Worm (Caenorhabditis elegans) whole organism, L4 larva: ENCODE data around the gene dep-1.

ENCODE experiments used
- F37D6.2 ChIP-seq: sonication (generic microtip); optimal IDR thresholded peaks from 2 replicates; lab custom pipeline; 2016; ENCODE audit warnings: mild to moderate bottlenecking, missing genetic modification characterization, missing compliant biosample characterization
- T20F7.1 ChIP-seq: fragments of 200-800 bp; sonication (Bioruptor generic); optimal IDR thresholded peaks from 2 replicates; lab custom pipeline; 2018; ENCODE audit warnings: mild to moderate bottlenecking, missing genetic modification characterization, missing compliant biosample characterization
- T26A8.4 ChIP-seq: fragments of 200-800 bp; sonication (Bioruptor generic); IDR thresholded peaks from 2 replicates; pipeline ENCODE4 v1.3.6; 2022; ENCODE audit warnings: missing genetic modification characterization, missing compliant biosample characterization
- Y48G9A.11 ChIP-seq: fragments of 200-800 bp; sonication (Bioruptor generic); IDR thresholded peaks from 2 replicates; pipeline ENCODE4 v1.3.6; 2022; ENCODE audit warnings: missing genetic modification reagents, missing genetic modification characterization, missing compliant biosample characterization
- Y75B8A.6 ChIP-seq: fragments of 200-800 bp; sonication (Bioruptor generic); IDR thresholded peaks from 2 replicates; pipeline ENCODE4 v1.3.6; 2022; ENCODE audit warnings: missing genetic modification reagents, missing genetic modification characterization, missing compliant biosample characterization
- ZK337.2 ChIP-seq: fragments of 200-800 bp; sonication (Bioruptor generic); IDR thresholded peaks from 2 replicates; pipeline ENCODE4 v1.3.6; 2022; ENCODE audit warnings: missing genetic modification reagents, missing genetic modification characterization, missing compliant biosample characterization
- ZK546.5 ChIP-seq, 2 experiments: sonication (generic microtip); optimal IDR thresholded peaks; 2 replicates each; lab custom pipeline; 2017; ENCODE audit warnings: missing biosample characterization in 2 of 2, missing genetic modification characterization in 2 of 2
- aha-1 ChIP-seq: fragments of 150-350 bp; peaks from one replicate; lab custom pipeline; 2014; ENCODE audit warnings: missing biosample characterization, missing genetic modification characterization
- aly-2 ChIP-seq: sonication (generic microtip); optimal IDR thresholded peaks from 2 replicates; lab custom pipeline; 2018; ENCODE audit warnings: missing biosample characterization, missing genetic modification characterization
- ama-1 ChIP-seq: fragments of 150-350 bp; optimal IDR thresholded peaks from 2 replicates; lab custom pipeline; 2014; ENCODE audit warnings: inconsistent platforms, mixed read lengths
- attf-4 ChIP-seq: sonication (generic microtip); optimal IDR thresholded peaks from 3 replicates; lab custom pipeline; 2017; ENCODE audit warnings: missing biosample characterization, missing genetic modification characterization
- ceh-20 ChIP-seq: fragments of 200-800 bp; sonication (Bioruptor generic); IDR thresholded peaks from 2 replicates; pipeline ENCODE4 v1.3.6; 2022; ENCODE audit warnings: missing genetic modification reagents, missing genetic modification characterization, missing compliant biosample characterization
- ceh-28 ChIP-seq: fragments of 150-350 bp; optimal IDR thresholded peaks from 2 replicates; lab custom pipeline; 2014; ENCODE audit warnings: missing biosample characterization, missing genetic modification reagents, missing genetic modification characterization
- ceh-82 ChIP-seq: sonication (generic microtip); optimal IDR thresholded peaks from 2 replicates; lab custom pipeline; 2017; ENCODE audit warnings: missing biosample characterization, missing genetic modification characterization
- ces-1 ChIP-seq: fragments of 150-350 bp; sonication (generic microtip); optimal IDR thresholded peaks from 4 replicates; lab custom pipeline; 2014; ENCODE audit warnings: missing biosample characterization, missing genetic modification reagents, missing genetic modification characterization
- daf-16 ChIP-seq, 3 experiments: sonication (generic microtip); optimal IDR thresholded peaks; 2 replicates each; lab custom pipeline; 2016 to 2017; ENCODE audit warnings: missing genetic modification characterization in 3 of 3, missing genetic modification reagents in 3 of 3, mild to moderate bottlenecking in 2 of 3, missing compliant biosample characterization in 2 of 3, missing biosample characterization in 1 of 3, moderate library complexity in 1 of 3
- dpl-1 ChIP-seq: fragments of 150-350 bp; optimal IDR thresholded peaks from 2 replicates; lab custom pipeline; 2014; ENCODE audit warnings: missing biosample characterization, missing genetic modification reagents, missing genetic modification characterization
- duxl-1 ChIP-seq: sonication (generic microtip); optimal IDR thresholded peaks from 2 replicates; lab custom pipeline; 2016; ENCODE audit warnings: mild to moderate bottlenecking, missing genetic modification characterization, moderate library complexity, missing compliant biosample characterization; ENCODE audit not compliant: poor library complexity
- hif-1 ChIP-seq, 2 experiments: sonication (generic microtip); optimal IDR thresholded peaks; 2 replicates each; lab custom pipeline; 2016 to 2017; ENCODE audit warnings: missing compliant biosample characterization in 2 of 2, missing genetic modification characterization in 2 of 2, missing genetic modification reagents in 2 of 2, missing genotype in 2 of 2, mild to moderate bottlenecking in 1 of 2
- hlh-11 ChIP-seq: fragments of 200-800 bp; sonication (Bioruptor generic); optimal IDR thresholded peaks from 2 replicates; lab custom pipeline; 2018; ENCODE audit warnings: mild to moderate bottlenecking, missing genetic modification characterization, missing compliant biosample characterization
- hlh-30 ChIP-seq: sonication (generic microtip); optimal IDR thresholded peaks from 2 replicates; lab custom pipeline; 2017; ENCODE audit warnings: antibody characterized with exemption, mild to moderate bottlenecking, missing genetic modification characterization, missing compliant biosample characterization; ENCODE audit not compliant: insufficient read depth
- hmg-1.1 ChIP-seq: fragments of 200-800 bp; sonication (Bioruptor generic); IDR thresholded peaks from 2 replicates; pipeline ENCODE4 v1.3.6; 2022; ENCODE audit warnings: missing genetic modification reagents, missing genetic modification characterization, missing compliant biosample characterization
- jun-1 ChIP-seq: fragments of 150-350 bp; optimal IDR thresholded peaks from 2 replicates; lab custom pipeline; 2014; ENCODE audit warnings: missing biosample characterization, missing genetic modification reagents, missing genetic modification characterization
- lin-1 ChIP-seq: fragments of 200-800 bp; sonication (Bioruptor generic); IDR thresholded peaks from 2 replicates; pipeline ENCODE4 v1.3.6; 2022; ENCODE audit warnings: missing genetic modification reagents, missing genetic modification characterization, missing compliant biosample characterization
- lin-29 ChIP-seq: fragments of 200-800 bp; sonication (Bioruptor generic); IDR thresholded peaks from 2 replicates; pipeline ENCODE4 v1.3.6; 2022; ENCODE audit warnings: missing genetic modification reagents, missing genetic modification characterization, missing compliant biosample characterization
- lsy-2 ChIP-seq, 2 experiments: fragments of 150-350 bp in 1 of 2; sonication (generic microtip) in 1 of 2; optimal IDR thresholded peaks; 2 replicates each; lab custom pipeline; 2014 to 2017; ENCODE audit warnings: missing biosample characterization in 2 of 2, missing genetic modification characterization in 2 of 2
- madf-5 ChIP-seq, 2 experiments: fragments of 200-800 bp; sonication (Bioruptor generic); IDR thresholded peaks; 2 replicates each; pipeline ENCODE4 v1.3.6; 2022; ENCODE audit warnings: missing compliant biosample characterization in 2 of 2, missing genetic modification characterization in 2 of 2
- madf-9 ChIP-seq: fragments of 200-800 bp; sonication (Bioruptor generic); conservative IDR thresholded peaks from 2 replicates; pipeline ENCODE4 v1.3.6; 2022; ENCODE audit warnings: missing genetic modification reagents, missing genetic modification characterization, missing compliant biosample characterization
- mep-1 ChIP-seq: fragments of 150-350 bp; sonication (generic microtip); optimal IDR thresholded peaks from 3 replicates; lab custom pipeline; 2014; ENCODE audit warnings: missing biosample characterization, missing genetic modification characterization
- mxl-2 ChIP-seq: fragments of 200-800 bp; sonication (Bioruptor generic); conservative IDR thresholded peaks from 2 replicates; pipeline ENCODE4 v1.3.6; 2022; ENCODE audit warnings: missing genetic modification reagents, missing genetic modification characterization, missing compliant biosample characterization
- nhr-11 ChIP-seq: fragments of 150-350 bp; optimal IDR thresholded peaks from 2 replicates; lab custom pipeline; 2014; ENCODE audit warnings: missing biosample characterization, missing genetic modification characterization
- nhr-28 ChIP-seq: fragments of 150-350 bp; optimal IDR thresholded peaks from 2 replicates; lab custom pipeline; 2014; ENCODE audit warnings: missing biosample characterization, missing genetic modification characterization
- nhr-76 ChIP-seq: fragments of 150-350 bp; optimal IDR thresholded peaks from 2 replicates; lab custom pipeline; 2014; ENCODE audit warnings: missing biosample characterization, missing genetic modification characterization
- nhr-77 ChIP-seq: fragments of 150-350 bp; optimal IDR thresholded peaks from 2 replicates; lab custom pipeline; 2014; ENCODE audit warnings: missing biosample characterization, missing genetic modification characterization
- pqm-1 ChIP-seq: sonication (generic microtip); optimal IDR thresholded peaks from 2 replicates; lab custom pipeline; 2017; ENCODE audit warnings: missing biosample characterization, missing genetic modification characterization
- sdz-12 ChIP-seq: fragments of 200-800 bp; sonication (Bioruptor generic); optimal IDR thresholded peaks from 2 replicates; lab custom pipeline; 2018; ENCODE audit warnings: mild to moderate bottlenecking, missing genetic modification characterization, missing compliant biosample characterization
- set-16 ChIP-seq: fragments of 200-800 bp; sonication (Bioruptor generic); IDR thresholded peaks from 2 replicates; pipeline ENCODE4 v1.3.6; 2022; ENCODE audit warnings: missing genetic modification reagents, missing genetic modification characterization, missing compliant biosample characterization
- snpc-1.2 ChIP-seq: fragments of 200-800 bp; sonication (Bioruptor generic); IDR thresholded peaks from 2 replicates; pipeline ENCODE4 v1.3.6; 2022; ENCODE audit warnings: missing genetic modification reagents, missing genetic modification characterization, missing compliant biosample characterization
- unc-62 ChIP-seq, 3 experiments: fragments of 150-350 bp in 1 of 3; sonication (generic microtip); optimal IDR thresholded peaks in 2 of 3; peaks in 1 of 3; 1 replicate in 1 of 3; 2 replicates in 2 of 3; lab custom pipeline; 2014 to 2017; ENCODE audit warnings: missing biosample characterization in 3 of 3, missing genetic modification characterization in 3 of 3, missing genetic modification reagents in 3 of 3, missing genotype in 1 of 3
- zip-11 ChIP-seq: fragments of 200-800 bp; sonication (Bioruptor generic); IDR thresholded peaks from 2 replicates; pipeline ENCODE4 v1.3.6; 2022; ENCODE audit warnings: missing genetic modification characterization, missing compliant biosample characterization
- zip-2 ChIP-seq: fragments of 150-350 bp; optimal IDR thresholded peaks from 2 replicates; lab custom pipeline; 2014; ENCODE audit warnings: missing biosample characterization, missing genetic modification characterization
- ztf-11 ChIP-seq: fragments of 150-350 bp; optimal IDR thresholded peaks from 2 replicates; lab custom pipeline; 2014; ENCODE audit warnings: missing biosample characterization, missing genetic modification characterization

dep-1 gene

DNA sequence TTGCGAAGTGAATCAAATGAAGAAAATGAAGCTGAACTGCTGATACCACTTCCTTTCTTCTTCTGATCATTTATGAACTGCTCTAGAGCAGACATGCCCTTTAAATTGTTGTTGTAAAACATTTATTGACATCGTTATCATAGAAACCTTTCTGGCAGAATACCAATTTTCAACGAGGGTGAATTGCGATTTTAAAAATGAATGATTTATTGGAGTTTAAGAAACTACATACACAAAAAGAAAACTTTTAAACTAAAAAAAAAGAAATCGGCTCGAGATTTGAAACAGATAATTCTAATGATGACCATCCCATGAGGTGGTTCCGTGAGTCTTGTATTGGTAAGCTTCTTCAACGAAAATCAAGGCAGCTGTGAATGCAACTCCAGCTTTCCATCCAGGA is 55.5 kb downstream of the dep-1 start, which contains the start of gene sftd-3:
sftd-3 (minus strand) TSS at position 101 of the 400 bp plus-strand sequence.
- no peak for TF ChIP-seq Y48G9A.11 (GFP tag; lab: Robert Waterston, UW)
- no peak for TF ChIP-seq aly-2 (tag; lab: Kevin White, UChicago)
- no peak for TF ChIP-seq snpc-1.2 (GFP tag; lab: Robert Waterston, UW)
- TF ChIP-seq Y75B8A.6 (GFP tag; lab: Robert Waterston, UW), result no peak
- TF ChIP-seq set-16 (GFP tag; lab: Robert Waterston, UW), result no peak
- no peak for TF ChIP-seq sdz-12
- TF ChIP-seq mxl-2 (GFP tag; lab: Robert Waterston, UW), result no peak
- no peak for TF ChIP-seq T26A8.4 (GFP tag; lab: Robert Waterston, UW)
- no peak for TF ChIP-seq ces-1

- TF ChIP-seq mep-1, result peak; percentile 34
- peak; percentile 10; the same call in 1 of the 2 replicates for TF ChIP-seq ceh-20 (GFP tag; lab: Robert Waterston, UW)
- TF ChIP-seq T20F7.1, result no peak
- TF ChIP-seq set-16 (GFP tag; lab: Robert Waterston, UW), result no peak
- TF ChIP-seq nhr-77, result no peak
- TF ChIP-seq ZK337.2, result peak; percentile 75
- TF ChIP-seq nhr-11 (tag; lab: Kevin White, UChicago), result peak; percentile 54
- peak; percentile 13 for TF ChIP-seq hlh-11 (tag; lab: Kevin White, UChicago)
- peak; percentile 5 for TF ChIP-seq hlh-30 (tag; lab: Kevin White, UChicago)
- TF ChIP-seq lsy-2 (tag; optimal IDR thresholded peaks at IDR 0.05; lab: Kevin White, UChicago), result peak in 1 of 2 experiments; percentile 11
These were observed 57.4 kb downstream of the dep-1 start for ce11 chrII:8962206-8962605.

ce11 chrII:8961450-8961849 is 58.1 kb downstream of the dep-1 start:
- TF ChIP-seq unc-62 (GFP tag; optimal IDR thresholded peaks at IDR 0.05 in 1 of 2; lab: Kevin White, UChicago) (peak in 1 of 2 experiments; percentile 78), unc-62 (tag; optimal IDR thresholded peaks at IDR 0.05; lab: Kevin White, UChicago) (no peak), nhr-77 (no peak), zip-11 (GFP tag; lab: Robert Waterston, UW) (no peak), F37D6.2 (tag; lab: Kevin White, UChicago) (no peak), ztf-11 (tag; lab: Kevin White, UChicago) (no peak), nhr-11 (tag; lab: Kevin White, UChicago) (peak; percentile 8), ceh-28 (no peak)

DNA sequence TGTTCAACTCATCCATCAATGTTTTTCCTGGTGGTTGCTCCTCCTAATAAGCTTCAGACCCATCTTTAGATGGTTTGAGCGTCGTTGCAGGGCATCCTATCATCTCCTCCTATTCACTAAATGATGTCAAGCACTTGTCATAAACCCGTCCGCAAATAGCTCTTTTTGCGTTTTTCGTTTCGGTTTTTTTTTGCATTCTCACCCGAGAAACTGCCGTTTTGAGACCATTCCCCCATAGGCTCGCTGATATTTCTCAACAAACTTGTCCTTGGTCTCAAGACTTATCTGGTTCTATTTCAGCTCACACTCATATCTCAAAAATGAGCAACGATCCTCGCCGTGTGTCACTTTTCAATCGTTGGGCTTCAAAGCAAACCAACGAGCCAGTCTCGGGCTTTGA is 59.2 kb downstream of the dep-1 start, which contains the start of gene cal-2:
cal-2 (plus strand) TSS at position 301 of the 400 bp plus-strand sequence.
- TF ChIP-seq hif-1 (tag; optimal IDR thresholded peaks at IDR 0.05; lab: Kevin White, UChicago), result no peak
- no peak for TF ChIP-seq jun-1 (tag; lab: Kevin White, UChicago)
- TF ChIP-seq, all 104 proteins: peak for 0

ce11 chrII:8959081-8959480 is 60.5 kb downstream of the dep-1 start:
- TF ChIP-seq madf-9 (GFP tag; lab: Robert Waterston, UW) (no peak), madf-5 (GFP tag; IDR thresholded peaks at IDR 0.05; lab: Robert Waterston, UW) (no peak), duxl-1 (tag; lab: Kevin White, UChicago) (no peak), hlh-30 (tag; lab: Kevin White, UChicago) (peak; percentile 37), dpl-1 (GFP tag; lab: Kevin White, UChicago) (no peak), daf-16 (GFP tag; optimal IDR thresholded peaks at IDR 0.05; lab: Kevin White, UChicago) (peak in 1 of 2 experiments; percentile 32), daf-16 (tag; optimal IDR thresholded peaks at IDR 0.05; lab: Kevin White, UChicago) (no peak), ceh-20 (GFP tag; lab: Robert Waterston, UW) (no peak), Y48G9A.11 (GFP tag; lab: Robert Waterston, UW) (no peak), lin-29 (GFP tag; lab: Robert Waterston, UW) (no peak), nhr-28 (tag; lab: Kevin White, UChicago) (peak; percentile 2), nhr-11 (tag; lab: Kevin White, UChicago) (peak; percentile 46), lin-1 (no peak), zip-2 (no peak), aha-1 (tag; lab: Kevin White, UChicago) (peak; percentile 79), pqm-1 (no peak), ZK546.5 (tag; optimal IDR thresholded peaks at IDR 0.05; lab: Kevin White, UChicago) (no peak), nhr-76 (no peak), unc-62 (GFP tag; optimal IDR thresholded peaks at IDR 0.05 in 1 of 2; lab: Kevin White, UChicago) (peak in 1 of 2 experiments; percentile 93), unc-62 (tag; optimal IDR thresholded peaks at IDR 0.05; lab: Kevin White, UChicago) (no peak), hlh-11 (tag; lab: Kevin White, UChicago) (peak; percentile 22), ama-1 (no peak), lsy-2 (tag; optimal IDR thresholded peaks at IDR 0.05; lab: Kevin White, UChicago) (peak in 1 of 2 experiments; percentile 13), hmg-1.1 (GFP tag; lab: Robert Waterston, UW) (no peak), attf-4 (tag; lab: Kevin White, UChicago) (no peak), ceh-82 (tag; lab: Kevin White, UChicago) (no peak)
